Worm (Caenorhabditis elegans) whole organism, mixed stage, embryonic: ENCODE data around the gene F35F10.6.
A peak's percentile ranks its signal among the peaks of the same experiment; 100 is the strongest.

Experiments used
- bed-3 ChIP-seq: fragments of 200-800 bp; sonication (Bioruptor generic); optimal IDR thresholded peaks from 3 replicates; lab custom pipeline; 2018; ENCODE audit warnings: mild to moderate bottlenecking, missing genetic modification characterization, moderate library complexity, missing compliant biosample characterization
- blmp-1 ChIP-seq: fragments of 150-350 bp; optimal IDR thresholded peaks from 2 replicates; lab custom pipeline; 2014; ENCODE audit warnings: missing biosample characterization, missing genetic modification characterization
- ceh-39 ChIP-seq: fragments of 150-350 bp; optimal IDR thresholded peaks from 2 replicates; lab custom pipeline; 2014; ENCODE audit warnings: missing biosample characterization, missing genetic modification characterization
- ceh-83 ChIP-seq: fragments of 200-800 bp; sonication (Bioruptor generic); optimal IDR thresholded peaks from 2 replicates; lab custom pipeline; 2018; ENCODE audit warnings: mild to moderate bottlenecking, missing genetic modification characterization, missing compliant biosample characterization
- ces-1 ChIP-seq: fragments of 150-350 bp; optimal IDR thresholded peaks from 2 replicates; lab custom pipeline; 2014; ENCODE audit warnings: missing biosample characterization, missing genetic modification reagents, missing genetic modification characterization
- drap-1 ChIP-seq: fragments of 200-800 bp; sonication (Bioruptor generic); optimal IDR thresholded peaks from 3 replicates; lab custom pipeline; 2018; ENCODE audit warnings: mild to moderate bottlenecking, missing genetic modification characterization, missing compliant biosample characterization
- elt-1 ChIP-seq: sonication (generic microtip); optimal IDR thresholded peaks from 2 replicates; lab custom pipeline; 2017; ENCODE audit warnings: missing genetic modification characterization, mild to moderate bottlenecking, missing compliant biosample characterization, antibody characterized with exemption, moderate library complexity, borderline replicate concordance; ENCODE audit not compliant: insufficient read depth
- elt-3 ChIP-seq: fragments of 150-350 bp; optimal IDR thresholded peaks from 2 replicates; lab custom pipeline; 2014; ENCODE audit warnings: missing biosample characterization, missing genetic modification characterization
- flh-1 ChIP-seq: fragments of 200-800 bp; sonication (Bioruptor generic); optimal IDR thresholded peaks from 2 replicates; lab custom pipeline; 2018; ENCODE audit warnings: mild to moderate bottlenecking, missing genetic modification characterization, moderate library complexity, missing compliant biosample characterization
- ham-2 ChIP-seq: fragments of 200-800 bp; sonication (Bioruptor generic); optimal IDR thresholded peaks from 2 replicates; lab custom pipeline; 2018; ENCODE audit warnings: mild to moderate bottlenecking, missing genetic modification characterization, missing compliant biosample characterization
- hlh-1 ChIP-seq: fragments of 150-350 bp; optimal IDR thresholded peaks from 2 replicates; lab custom pipeline; 2014; ENCODE audit warnings: missing biosample characterization, missing genetic modification reagents, missing genetic modification characterization
- lin-13 ChIP-seq: fragments of 150-350 bp; optimal IDR thresholded peaks from 2 replicates; lab custom pipeline; 2014; ENCODE audit warnings: missing biosample characterization, missing genetic modification characterization
- lin-32 ChIP-seq: fragments of 200-800 bp; sonication (Bioruptor generic); optimal IDR thresholded peaks from 2 replicates; lab custom pipeline; 2018; ENCODE audit warnings: mild to moderate bottlenecking, missing genetic modification characterization, missing compliant biosample characterization
- lsy-2 ChIP-seq: fragments of 150-350 bp; optimal IDR thresholded peaks from 2 replicates; lab custom pipeline; 2014; ENCODE audit warnings: missing biosample characterization, missing genetic modification characterization
- mab-5 ChIP-seq: fragments of 150-350 bp; optimal IDR thresholded peaks from 2 replicates; lab custom pipeline; 2014; ENCODE audit warnings: missing biosample characterization, missing genetic modification characterization
- mep-1 ChIP-seq: fragments of 150-350 bp; optimal IDR thresholded peaks from 2 replicates; lab custom pipeline; 2017; ENCODE audit warnings: missing biosample characterization, missing genetic modification reagents, missing genetic modification characterization, inconsistent platforms
- nhr-12 ChIP-seq: fragments of 150-350 bp; optimal IDR thresholded peaks from 2 replicates; lab custom pipeline; 2014; ENCODE audit warnings: missing biosample characterization, missing genetic modification characterization
- nhr-2 ChIP-seq: fragments of 150-350 bp; optimal IDR thresholded peaks from 2 replicates; lab custom pipeline; 2014; ENCODE audit warnings: missing biosample characterization, missing genetic modification characterization
- nhr-237 ChIP-seq: fragments of 150-350 bp; optimal IDR thresholded peaks from 2 replicates; lab custom pipeline; 2014; ENCODE audit warnings: missing biosample characterization, missing genetic modification characterization
- nhr-28 ChIP-seq: fragments of 150-350 bp; optimal IDR thresholded peaks from 2 replicates; lab custom pipeline; 2014; ENCODE audit warnings: missing biosample characterization, missing genetic modification characterization
- nhr-76 ChIP-seq: sonication (generic microtip); optimal IDR thresholded peaks from 2 replicates; lab custom pipeline; 2017; ENCODE audit warnings: missing biosample characterization, missing genetic modification characterization
- pha-4 ChIP-seq: fragments of 150-350 bp; optimal IDR thresholded peaks from 2 replicates; lab custom pipeline; 2018; ENCODE audit warnings: missing biosample characterization, missing genetic modification reagents, missing genetic modification characterization
- sem-2 ChIP-seq: fragments of 200-800 bp; sonication (Bioruptor generic); optimal IDR thresholded peaks from 2 replicates; lab custom pipeline; 2018; ENCODE audit warnings: mild to moderate bottlenecking, missing genetic modification characterization, missing compliant biosample characterization
- snpc-4 ChIP-seq: fragments of 150-350 bp; optimal IDR thresholded peaks from 2 replicates; lab custom pipeline; 2014; ENCODE audit warnings: missing biosample characterization, missing genetic modification characterization
- tbx-8 ChIP-seq: fragments of 200-800 bp; sonication (Bioruptor generic); optimal IDR thresholded peaks from 2 replicates; lab custom pipeline; 2018; ENCODE audit warnings: mild to moderate bottlenecking, missing genetic modification characterization, moderate library complexity, missing compliant biosample characterization
- unc-120 ChIP-seq: sonication (generic microtip); optimal IDR thresholded peaks from 2 replicates; lab custom pipeline; 2017; ENCODE audit warnings: missing genetic modification characterization, missing compliant biosample characterization; ENCODE audit not compliant: poor library complexity, severe bottlenecking
- unc-62 ChIP-seq: fragments of 150-350 bp; optimal IDR thresholded peaks from 2 replicates; lab custom pipeline; 2014; ENCODE audit warnings: missing biosample characterization, missing genetic modification reagents, missing genetic modification characterization
- ztf-11 ChIP-seq: fragments of 150-350 bp; optimal IDR thresholded peaks from 2 replicates; lab custom pipeline; 2014; ENCODE audit warnings: missing biosample characterization, missing genetic modification characterization

Gene F35F10.6

ce11 chrV:3320432-3320831 is 31.3 kb upstream of the F35F10.6 start, which contains the start of gene C17B7.14:
C17B7.14 (minus strand) TSS chrV:3320532.
- TF ChIP-seq mab-5 (tag; lab: Kevin White, UChicago) (no peak), drap-1 (GFP tag; lab: Kevin White, UChicago) (no peak), nhr-76 (no peak), tbx-8 (GFP tag; lab: Kevin White, UChicago) (no peak), unc-120 (tag; lab: Kevin White, UChicago) (no peak), elt-1 (tag; lab: Kevin White, UChicago) (no peak)

- no peak for TF ChIP-seq lsy-2 (tag; lab: Kevin White, UChicago)
- TF ChIP-seq mab-5 (tag; lab: Kevin White, UChicago) = no peak
- TF ChIP-seq unc-62 (GFP tag; lab: Kevin White, UChicago) = no peak
- TF ChIP-seq ceh-83 = no peak
- TF ChIP-seq ceh-39 = no peak
- TF ChIP-seq bed-3 (GFP tag; lab: Kevin White, UChicago) = no peak
- TF ChIP-seq pha-4 (tag; lab: Kevin White, UChicago) = no peak
- no peak for TF ChIP-seq sem-2
- no peak for TF ChIP-seq drap-1 (GFP tag; lab: Kevin White, UChicago)
- TF ChIP-seq ham-2 = no peak
- TF ChIP-seq nhr-2 (tag; lab: Kevin White, UChicago) = no peak
- TF ChIP-seq mep-1 (tag; lab: Kevin White, UChicago) = no peak
- no peak for TF ChIP-seq nhr-12 (tag; lab: Kevin White, UChicago)
- TF ChIP-seq elt-1 (tag; lab: Kevin White, UChicago) = no peak
- TF ChIP-seq snpc-4 (tag; lab: Kevin White, UChicago) = no peak
- no peak for TF ChIP-seq ces-1 (GFP tag; lab: Kevin White, UChicago)
- no peak for TF ChIP-seq nhr-237
- TF ChIP-seq blmp-1 = no peak
Measured at ce11 chrV:3320005-3320404, 30.8 kb upstream of the F35F10.6 start, which contains the start of gene F35F10.14. F35F10.14 (minus strand) TSS chrV:3320105.

- no peak for TF ChIP-seq mep-1 (tag; lab: Kevin White, UChicago)
- no peak for TF ChIP-seq drap-1 (GFP tag; lab: Kevin White, UChicago)
- TF ChIP-seq elt-3 = no peak
- no peak for TF ChIP-seq tbx-8 (GFP tag; lab: Kevin White, UChicago)
- no peak for TF ChIP-seq ces-1 (GFP tag; lab: Kevin White, UChicago)
- no peak for TF ChIP-seq hlh-1 (tag; lab: Kevin White, UChicago)
- no peak for TF ChIP-seq flh-1 (GFP tag; lab: Kevin White, UChicago)
- TF ChIP-seq elt-1 (tag; lab: Kevin White, UChicago) = no peak
- no peak for TF ChIP-seq snpc-4 (tag; lab: Kevin White, UChicago)
- TF ChIP-seq lsy-2 (tag; lab: Kevin White, UChicago) = no peak
- TF ChIP-seq lin-32 (GFP tag; lab: Kevin White, UChicago) = no peak
- TF ChIP-seq ztf-11 (tag; lab: Kevin White, UChicago) = no peak
- TF ChIP-seq bed-3 (GFP tag; lab: Kevin White, UChicago) = no peak
- TF ChIP-seq nhr-28 (tag; lab: Kevin White, UChicago) = no peak
- no peak for TF ChIP-seq ceh-39
- TF ChIP-seq ceh-83 = no peak
- no peak for TF ChIP-seq nhr-12 (tag; lab: Kevin White, UChicago)
Measured at ce11 chrV:3318975-3319374, 29.8 kb upstream of the F35F10.6 start, which contains the start of gene F35F10.13. F35F10.13 (minus strand) TSS chrV:3319075.

DNA sequence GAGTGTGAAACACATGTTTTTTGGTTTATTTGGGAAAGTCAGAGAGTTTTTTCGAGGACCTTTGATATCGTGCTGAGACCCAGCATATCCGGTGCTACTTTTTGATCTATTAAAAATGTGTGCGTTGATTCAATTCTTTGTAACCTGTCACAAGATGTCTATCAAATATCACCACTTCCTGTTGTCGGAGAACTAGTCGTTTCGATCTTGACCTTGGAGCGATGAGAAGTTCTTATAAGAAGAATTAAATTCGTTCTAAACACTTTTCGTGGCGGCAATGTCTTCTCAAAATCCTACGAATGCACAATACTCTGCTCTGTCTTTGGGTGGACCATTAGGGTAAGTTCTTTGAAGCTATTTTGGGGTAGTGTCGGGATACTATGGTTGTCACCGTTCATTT is 26.9 kb upstream of the F35F10.6 start, which contains the start of gene F35F10.1:
TSS of gene F35F10.1 (plus strand) at position 200 of the 400 bp plus-strand sequence.
- TF ChIP-seq lin-13 (tag; lab: Kevin White, UChicago) (no peak), mab-5 (tag; lab: Kevin White, UChicago) (no peak), tbx-8 (GFP tag; lab: Kevin White, UChicago) (no peak), drap-1 (GFP tag; lab: Kevin White, UChicago) (no peak), pha-4 (tag; lab: Kevin White, UChicago) (no peak), unc-120 (tag; lab: Kevin White, UChicago) (no peak), bed-3 (GFP tag; lab: Kevin White, UChicago) (no peak), lin-32 (GFP tag; lab: Kevin White, UChicago) (no peak)

ce11 chrV:3315308-3315707 is 26.1 kb upstream of the F35F10.6 start, which contains the start of gene arrd-19:
arrd-19 (minus strand) TSS chrV:3315516.
- peak; percentile 49 for TF ChIP-seq hlh-1 (tag; lab: Kevin White, UChicago)
- peak; percentile 4 for TF ChIP-seq mep-1 (tag; lab: Kevin White, UChicago)
- TF ChIP-seq pha-4 (tag; lab: Kevin White, UChicago) = no peak
- no peak for TF ChIP-seq blmp-1
- TF ChIP-seq tbx-8 (GFP tag; lab: Kevin White, UChicago) = no peak
- peak; percentile 19 for TF ChIP-seq nhr-237
- TF ChIP-seq lin-32 (GFP tag; lab: Kevin White, UChicago) = no peak
- no peak for TF ChIP-seq elt-3
- TF ChIP-seq unc-62 (GFP tag; lab: Kevin White, UChicago) = no peak
